Fruit fly (Drosophila melanogaster) whole organism, embryonic: ENCODE results near the gene CG3091.

Experiments
- Atf6 ChIP-seq: fragments of 200-800 bp; sonication (Bioruptor generic); IDR thresholded peaks from 2 replicates; pipeline ENCODE4 v1.3.6; 2022; ENCODE audit warnings: missing biosample characterization, missing genetic modification characterization
- CG10565 ChIP-seq: fragments of 200-800 bp; sonication (Bioruptor generic); optimal IDR thresholded peaks from 3 replicates; lab custom pipeline; 2016; ENCODE audit warnings: missing biosample characterization, mild to moderate bottlenecking, missing genetic modification characterization
- CG11093 ChIP-seq: fragments of 200-800 bp; sonication (Bioruptor generic); IDR thresholded peaks from 3 replicates; pipeline ENCODE4 v1.3.6; 2022; ENCODE audit warnings: missing biosample characterization, missing genetic modification characterization
- CG12769 ChIP-seq: fragments of 200-800 bp; sonication (Bioruptor generic); optimal IDR thresholded peaks from 2 replicates; lab custom pipeline; 2019; ENCODE audit warnings: missing biosample characterization, mild to moderate bottlenecking, missing genetic modification characterization, moderate library complexity
- CG12942 ChIP-seq: fragments of 200-800 bp; sonication (Bioruptor generic); optimal IDR thresholded peaks from 3 replicates; lab custom pipeline; 2016; ENCODE audit warnings: missing biosample characterization, missing genetic modification characterization
- CG13775 ChIP-seq: fragments of 200-800 bp; sonication (Bioruptor generic); optimal IDR thresholded peaks from 3 replicates; lab custom pipeline; 2017; ENCODE audit warnings: missing biosample characterization, mild to moderate bottlenecking, missing genetic modification characterization
- CG14014 ChIP-seq: fragments of 200-800 bp; sonication (Bioruptor generic); IDR thresholded peaks from 2 replicates; pipeline ENCODE4 v1.3.6; 2022; ENCODE audit warnings: missing biosample characterization, missing genetic modification characterization
- CG16813 ChIP-seq: fragments of 200-800 bp; sonication (Bioruptor generic); IDR thresholded peaks from 3 replicates; pipeline ENCODE4 v1.3.6; 2022; ENCODE audit warnings: missing biosample characterization, missing genetic modification characterization; ENCODE audit not compliant: partially characterized antibody
- CG18476 ChIP-seq: fragments of 200-800 bp; sonication (Bioruptor generic); optimal IDR thresholded peaks from 2 replicates; lab custom pipeline; 2016; ENCODE audit warnings: missing biosample characterization, mild to moderate bottlenecking, missing genetic modification characterization
- CG2712 ChIP-seq: fragments of 200-800 bp; optimal IDR thresholded peaks from 3 replicates; lab custom pipeline; 2019; ENCODE audit warnings: missing biosample characterization, mild to moderate bottlenecking, missing genetic modification characterization, moderate library complexity
- CG34224 ChIP-seq: fragments of 200-800 bp; sonication (Bioruptor generic); IDR thresholded peaks from 3 replicates; pipeline ENCODE4 v1.3.6; 2022; ENCODE audit warnings: missing biosample characterization, missing genetic modification characterization; ENCODE audit not compliant: partially characterized antibody
- CG4328 ChIP-seq: fragments of 200-800 bp; sonication (Bioruptor generic); optimal IDR thresholded peaks from 3 replicates; lab custom pipeline; 2017; ENCODE audit warnings: missing biosample characterization, missing genetic modification reagents, missing genetic modification characterization
- CG5180 ChIP-seq: fragments of 200-800 bp; sonication (Bioruptor generic); optimal IDR thresholded peaks from 3 replicates; lab custom pipeline; 2017; ENCODE audit warnings: missing biosample characterization, missing genetic modification characterization, mild to moderate bottlenecking, moderate library complexity, missing genetic modification reagents
- CG5953 ChIP-seq: fragments of 200-800 bp; sonication (Bioruptor generic); IDR thresholded peaks from 2 replicates; pipeline ENCODE4 v1.3.6; 2022; ENCODE audit warnings: missing biosample characterization, missing genetic modification characterization
- CG6765 ChIP-seq: fragments of 200-800 bp; sonication (Bioruptor generic); optimal IDR thresholded peaks from 3 replicates; lab custom pipeline; 2017; ENCODE audit warnings: missing biosample characterization, mild to moderate bottlenecking, missing genetic modification characterization
- CG7839 ChIP-seq: fragments of 200-800 bp; sonication (Bioruptor generic); optimal IDR thresholded peaks from 3 replicates; lab custom pipeline; 2018; ENCODE audit warnings: missing biosample characterization, mild to moderate bottlenecking, missing genetic modification characterization, moderate library complexity
- Dip3 ChIP-seq: fragments of 200-800 bp; sonication (Bioruptor generic); optimal IDR thresholded peaks from 3 replicates; lab custom pipeline; 2016; ENCODE audit warnings: missing biosample characterization, missing genetic modification characterization
- Doc3 ChIP-seq: fragments of 200-800 bp; sonication (Bioruptor generic); IDR thresholded peaks from 3 replicates; pipeline ENCODE4 v1.3.6; 2022; ENCODE audit warnings: missing biosample characterization, missing genetic modification characterization; ENCODE audit not compliant: partially characterized antibody
- Dp ChIP-seq: fragments of 200-800 bp; sonication (Bioruptor generic); optimal IDR thresholded peaks from 2 replicates; lab custom pipeline; 2018; ENCODE audit warnings: missing biosample characterization, mild to moderate bottlenecking, missing genetic modification characterization, moderate library complexity
- Drgx ChIP-seq: fragments of 200-800 bp; sonication (Bioruptor generic); IDR thresholded peaks from 2 replicates; pipeline ENCODE4 v1.3.6; 2022; ENCODE audit warnings: missing biosample characterization, missing genetic modification characterization
- E2f1 ChIP-seq: fragments of 200-800 bp; sonication (Bioruptor generic); IDR thresholded peaks from 2 replicates; pipeline ENCODE4 v1.3.6; 2022; ENCODE audit warnings: missing biosample characterization, missing genetic modification characterization
- Ets65A ChIP-seq: fragments of 200-800 bp; sonication (Bioruptor generic); peaks from one replicate; lab custom pipeline; 2016; ENCODE audit warnings: missing biosample characterization, missing genetic modification characterization
- GATAe ChIP-seq: fragments of 200-800 bp; sonication (Bioruptor generic); conservative IDR thresholded peaks from 2 replicates; pipeline ENCODE4 v1.3.6; 2022; ENCODE audit warnings: missing biosample characterization, missing genetic modification characterization
- HHEX ChIP-seq: fragments of 200-800 bp; sonication (Bioruptor generic); optimal IDR thresholded peaks from 3 replicates; lab custom pipeline; 2017; ENCODE audit warnings: missing biosample characterization, mild to moderate bottlenecking, missing genetic modification characterization, missing genetic modification reagents
- HmgD ChIP-seq: fragments of 200-800 bp; sonication (Bioruptor generic); optimal IDR thresholded peaks from 3 replicates; lab custom pipeline; 2016; ENCODE audit warnings: missing biosample characterization, missing genetic modification characterization
- Hmx ChIP-seq: fragments of 200-800 bp; sonication (Bioruptor generic); optimal IDR thresholded peaks from 2 replicates; lab custom pipeline; 2016; ENCODE audit warnings: missing biosample characterization, missing genetic modification characterization
- MTF-1 ChIP-seq: fragments of 200-800 bp; sonication (Bioruptor generic); optimal IDR thresholded peaks from 2 replicates; lab custom pipeline; 2018; ENCODE audit warnings: missing biosample characterization, mild to moderate bottlenecking, missing genetic modification characterization, borderline replicate concordance
- Med ChIP-seq: fragments of 200-800 bp; sonication (Bioruptor generic); peaks from one replicate; lab custom pipeline; 2016; ENCODE audit warnings: missing biosample characterization, missing genetic modification characterization, mild to moderate bottlenecking, inconsistent platforms, moderate library complexity
- Mrtf ChIP-seq: fragments of 200-800 bp; sonication (Bioruptor generic); IDR thresholded peaks from 3 replicates; pipeline ENCODE4 v1.3.6; 2022; ENCODE audit warnings: missing biosample characterization, missing genetic modification characterization
- Neu2 ChIP-seq: fragments of 200-800 bp; sonication (Bioruptor generic); optimal IDR thresholded peaks from 3 replicates; lab custom pipeline; 2016; ENCODE audit warnings: missing biosample characterization, missing genetic modification characterization, borderline replicate concordance
- Six4 ChIP-seq: fragments of 200-800 bp; sonication (Bioruptor generic); optimal IDR thresholded peaks from 2 replicates; lab custom pipeline; 2016; ENCODE audit warnings: missing biosample characterization, missing genetic modification characterization
- Xbp1 ChIP-seq: fragments of 200-800 bp; sonication (Bioruptor generic); optimal IDR thresholded peaks from 3 replicates; lab custom pipeline; 2016; ENCODE audit warnings: missing biosample characterization, mild to moderate bottlenecking, missing genetic modification characterization
- abd-A ChIP-seq: fragments of 200-800 bp; sonication (Bioruptor generic); optimal IDR thresholded peaks from 3 replicates; lab custom pipeline; 2019; ENCODE audit warnings: missing biosample characterization, mild to moderate bottlenecking, missing genetic modification characterization, moderate library complexity
- az2 ChIP-seq: fragments of 200-800 bp; sonication (Bioruptor generic); optimal IDR thresholded peaks from 3 replicates; lab custom pipeline; 2016; ENCODE audit warnings: missing biosample characterization, missing genetic modification characterization
- cas ChIP-seq: fragments of 200-800 bp; sonication (Bioruptor generic); IDR thresholded peaks from 2 replicates; pipeline ENCODE4 v1.3.6; 2022; ENCODE audit warnings: missing biosample characterization, missing genetic modification characterization
- crol ChIP-seq: fragments of 200-800 bp; sonication (Bioruptor generic); IDR thresholded peaks from 2 replicates; pipeline ENCODE4 v1.3.6; 2022; ENCODE audit warnings: missing biosample characterization, missing genetic modification characterization
- dati ChIP-seq: fragments of 200-800 bp; sonication (Bioruptor generic); IDR thresholded peaks from 2 replicates; pipeline ENCODE4 v1.3.6; 2022; ENCODE audit warnings: missing biosample characterization, missing genetic modification characterization
- dysf ChIP-seq: fragments of 200-800 bp; sonication (Bioruptor generic); IDR thresholded peaks from 3 replicates; pipeline ENCODE4 v1.3.6; 2022; ENCODE audit warnings: missing biosample characterization, missing genetic modification characterization
- fd3F ChIP-seq: fragments of 200-800 bp; sonication (Bioruptor generic); optimal IDR thresholded peaks from 2 replicates; lab custom pipeline; 2018; ENCODE audit warnings: missing biosample characterization, mild to moderate bottlenecking, missing genetic modification characterization, moderate library complexity
- gem ChIP-seq: fragments of 200-800 bp; sonication (Bioruptor generic); optimal IDR thresholded peaks from 2 replicates; lab custom pipeline; 2019; ENCODE audit warnings: missing biosample characterization, mild to moderate bottlenecking, missing genetic modification characterization, moderate library complexity
- gsb-n ChIP-seq: fragments of 200-800 bp; sonication (Bioruptor generic); optimal IDR thresholded peaks from 3 replicates; lab custom pipeline; 2018; ENCODE audit warnings: missing biosample characterization, mild to moderate bottlenecking, missing genetic modification characterization
- hb ChIP-seq: fragments of 200-800 bp; sonication (Bioruptor generic); IDR thresholded peaks from 3 replicates; pipeline ENCODE4 v1.3.6; 2022; ENCODE audit warnings: missing biosample characterization, missing genetic modification characterization; ENCODE audit not compliant: partially characterized antibody
- kay ChIP-seq: fragments of 200-800 bp; sonication (Bioruptor generic); optimal IDR thresholded peaks from 2 replicates; lab custom pipeline; 2016; ENCODE audit warnings: missing biosample characterization, missing genetic modification characterization
- mam ChIP-seq: fragments of 200-800 bp; sonication (Bioruptor generic); optimal IDR thresholded peaks from 3 replicates; lab custom pipeline; 2016; ENCODE audit warnings: missing biosample characterization, missing genetic modification characterization
- mirr ChIP-seq: fragments of 200-800 bp; sonication (Bioruptor generic); optimal IDR thresholded peaks from 3 replicates; lab custom pipeline; 2018; ENCODE audit warnings: missing biosample characterization, mild to moderate bottlenecking, missing genetic modification characterization
- salm ChIP-seq: fragments of 200-800 bp; sonication (Bioruptor generic); optimal IDR thresholded peaks from 2 replicates; lab custom pipeline; 2018; ENCODE audit warnings: missing biosample characterization, mild to moderate bottlenecking, missing genetic modification characterization
- sqz ChIP-seq: fragments of 200-800 bp; sonication (Bioruptor generic); optimal IDR thresholded peaks from 3 replicates; lab custom pipeline; 2018; ENCODE audit warnings: missing biosample characterization, mild to moderate bottlenecking, missing genetic modification characterization
- tna ChIP-seq: fragments of 200-800 bp; sonication (Bioruptor generic); IDR thresholded peaks from 2 replicates; pipeline ENCODE4 v1.3.6; 2022; ENCODE audit warnings: missing biosample characterization, missing genetic modification characterization; ENCODE audit not compliant: partially characterized antibody
- ttk ChIP-seq: fragments of 200-800 bp; sonication (Bioruptor generic); IDR thresholded peaks from 2 replicates; pipeline ENCODE4 v2.1.2; 2022; ENCODE audit warnings: missing biosample characterization, missing genetic modification characterization

The CG3091 gene

dm6 chrX:2293294-2293988 lies 39.4 kb upstream of the CG3091 start, which contains the start of gene CG2865 (continued):
- TF ChIP-seq CG7839 (tag; lab: Kevin White, UChicago) (peak; percentile 97), CG14014 (peak; percentile 88), Neu2 (GFP tag; lab: Kevin White, UChicago) (peak; percentile 76), sqz (GFP tag; lab: Kevin White, UChicago) (peak; percentile 95), dysf (GFP tag; lab: Robert Waterston, UW) (peak; percentile 95), Atf6 (GFP tag; lab: Robert Waterston, UW) (peak; percentile 93), CG12769 (tag; lab: Kevin White, UChicago) (peak; percentile 94), CG16813 (GFP tag; lab: Robert Waterston, UW) (no peak), CG18476 (GFP tag; lab: Kevin White, UChicago) (peak; percentile 84), CG12942 (peak; percentile 76), MTF-1 (GFP tag; lab: Kevin White, UChicago) (peak; percentile 53), HmgD (GFP tag; lab: Kevin White, UChicago) (peak; percentile 77), gem (peak; percentile 97), HHEX (GFP tag; lab: Kevin White, UChicago) (peak; percentile 95), mam (GFP tag; lab: Kevin White, UChicago) (peak; percentile 92), Dp (GFP tag; lab: Kevin White, UChicago) (peak; percentile 13), Drgx (peak; percentile 93), Med (GFP tag; lab: Kevin White, UChicago) (peak; percentile 98), tna (GFP tag; lab: Robert Waterston, UW) (0 out of 2 replicates have a peak, but pooled peaks have one; percentile 43), Mrtf (GFP tag; lab: Robert Waterston, UW) (peak; percentile 87), CG5953 (GFP tag; lab: Robert Waterston, UW) (peak; percentile 59; the same call in 1 of the 2 replicates), CG6765 (GFP tag; lab: Kevin White, UChicago) (peak; percentile 95), CG5180 (GFP tag; lab: Kevin White, UChicago) (peak; percentile 87), Xbp1 (GFP tag; lab: Kevin White, UChicago) (peak; percentile 91), abd-A (tag; lab: Kevin White, UChicago) (peak; percentile 96), CG10565 (GFP tag; lab: Kevin White, UChicago) (peak; percentile 83), Dip3 (peak; percentile 89), E2f1 (peak; percentile 84), Six4 (peak; percentile 88), Ets65A (GFP tag; lab: Kevin White, UChicago) (peak; percentile 97), Hmx (peak; percentile 80), Doc3 (GFP tag; lab: Robert Waterston, UW) (no peak), CG4328 (GFP tag; lab: Kevin White, UChicago) (peak; percentile 95), cas (GFP tag; lab: Robert Waterston, UW) (peak; percentile 74), dati (GFP tag; lab: Robert Waterston, UW) (0 out of 2 replicates have a peak, but pooled peaks have one; percentile 21), crol (GFP tag; lab: Robert Waterston, UW) (peak; percentile 94), az2 (GFP tag; lab: Kevin White, UChicago) (peak; percentile 89), kay (GFP tag; lab: Kevin White, UChicago) (peak; percentile 91), hb (GFP tag; lab: Robert Waterston, UW) (no peak), fd3F (GFP tag; lab: Kevin White, UChicago) (peak; percentile 94), CG34224 (GFP tag; lab: Robert Waterston, UW) (no peak; the same call in 2 of the 3 replicates), GATAe (GFP tag; lab: Robert Waterston, UW) (peak; percentile 41; the same call in 1 of the 2 replicates), mirr (peak; percentile 96), CG13775 (peak; percentile 92), gsb-n (tag; lab: Kevin White, UChicago) (peak; percentile 94), CG11093 (GFP tag; lab: Robert Waterston, UW) (peak; percentile 74; the same call in 2 of the 3 replicates), CG2712 (peak; percentile 96), ttk (GFP tag; lab: Robert Waterston, UW) (peak; percentile 72), salm (tag; lab: Kevin White, UChicago) (peak; percentile 95)
